Fruit fly (Drosophila melanogaster): ENCODE measurements around the gene sip2.

The sip2 gene

DNA sequence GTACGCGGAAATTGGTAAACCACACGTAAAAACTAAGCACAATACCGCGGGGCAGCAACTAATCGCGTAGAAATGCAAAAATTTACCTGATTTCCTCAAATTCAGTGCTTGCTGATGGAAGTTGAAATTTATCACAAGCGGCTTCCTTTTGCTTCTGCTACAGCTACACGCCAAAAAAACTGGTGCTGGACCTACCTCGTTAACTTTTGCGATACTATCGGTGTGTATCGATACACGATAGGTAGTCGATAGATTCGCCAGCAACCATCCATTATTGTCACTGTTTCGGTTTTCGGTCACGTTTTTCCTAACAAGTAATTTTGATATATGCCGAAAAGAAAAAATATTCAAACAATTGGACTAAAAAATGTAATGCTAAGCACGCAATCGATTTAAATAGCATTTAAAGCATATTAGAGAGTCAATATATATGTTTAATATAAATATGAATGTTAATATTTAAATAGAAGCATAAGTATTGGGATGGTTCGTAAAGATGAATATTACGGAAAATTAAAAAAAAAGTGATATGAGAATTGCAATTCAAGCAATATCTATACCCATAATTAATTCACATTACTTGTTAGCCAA lies 3.6 kb upstream of the sip2 start, which contains the start of gene Sumo (continued):
- TF ChIP-seq ato (GFP tag; IDR thresholded peaks at IDR 0.05; ENCODE audit: partially characterized antibody): peak; percentile 100
- peak; percentile 93 for TF ChIP-seq CG2129 (GFP tag; IDR thresholded peaks at IDR 0.05; ENCODE audit: partially characterized antibody)
- peak; percentile 32 for TF ChIP-seq CG17829 (tag; optimal IDR thresholded peaks at IDR 0.05)
- no peak for TF ChIP-seq CG8944 (GFP tag; optimal IDR thresholded peaks at IDR 0.05)
- TF ChIP-seq lov (optimal IDR thresholded peaks at IDR 0.05): no peak
- TF ChIP-seq lov (GFP tag; IDR thresholded peaks at IDR 0.05): 0 out of 3 replicates have a peak, but pooled peaks have one; percentile 38
- TF ChIP-seq zfh2 (GFP tag; optimal IDR thresholded peaks at IDR 0.05): no peak
- TF ChIP-seq Abd-B (GFP tag; optimal IDR thresholded peaks at IDR 0.05): peak; percentile 73
- TF ChIP-seq Neu2 (GFP tag; optimal IDR thresholded peaks at IDR 0.05; ENCODE audit: borderline replicate concordance): no peak
- no peak for TF ChIP-seq ems (GFP tag; optimal IDR thresholded peaks at IDR 0.05)
- no peak for TF ChIP-seq CG31224 (GFP tag; IDR thresholded peaks at IDR 0.05)
- TF ChIP-seq CG11085 (GFP tag; IDR thresholded peaks at IDR 0.05): no peak; the same call in 1 of the 2 replicates
- no peak for TF ChIP-seq stc (GFP tag; IDR thresholded peaks at IDR 0.05)
- no peak for TF ChIP-seq Ptx1 (GFP tag; IDR thresholded peaks at IDR 0.05)
- no peak for TF ChIP-seq gcm2 (GFP tag; optimal IDR thresholded peaks at IDR 0.05)
- TF ChIP-seq ase (GFP tag; IDR thresholded peaks at IDR 0.05): no peak
- no peak for TF ChIP-seq CG11398 (GFP tag; optimal IDR thresholded peaks at IDR 0.05)
- TF ChIP-seq D19A (tag; optimal IDR thresholded peaks at IDR 0.05): peak; percentile 9
- no peak for TF ChIP-seq CG43689 (GFP tag; IDR thresholded peaks at IDR 0.05)
- TF ChIP-seq ken (GFP tag; IDR thresholded peaks at IDR 0.05): peak; percentile 16; the same call in 1 of the 3 replicates
- TF ChIP-seq CG10979 (tag; optimal IDR thresholded peaks at IDR 0.05): no peak
- no peak for TF ChIP-seq CG9609 (GFP tag; optimal IDR thresholded peaks at IDR 0.05)
- no peak for TF ChIP-seq sens-2 (GFP tag; IDR thresholded peaks at IDR 0.05)
- TF ChIP-seq onecut (GFP tag; IDR thresholded peaks at IDR 0.05): no peak
- no peak for TF ChIP-seq ewg (GFP tag; optimal IDR thresholded peaks at IDR 0.05)
- TF ChIP-seq ci (GFP tag; IDR thresholded peaks at IDR 0.05): peak; percentile 67
- TF ChIP-seq Meics (GFP tag; optimal IDR thresholded peaks at IDR 0.05): peak; percentile 25
- TF ChIP-seq hb (GFP tag; IDR thresholded peaks at IDR 0.05; ENCODE audit: partially characterized antibody): peak; percentile 99
- no peak for TF ChIP-seq gfzf (GFP tag; optimal IDR thresholded peaks at IDR 0.05)
- TF ChIP-seq Eip74EF (GFP tag; optimal IDR thresholded peaks at IDR 0.05): no peak
- peak; percentile 100 for TF ChIP-seq inv (GFP tag; IDR thresholded peaks at IDR 0.05; ENCODE audit: partially characterized antibody)
- TF ChIP-seq Adf1 (GFP tag; IDR thresholded peaks at IDR 0.05): no peak
- TF ChIP-seq CG2120 (GFP tag; optimal IDR thresholded peaks at IDR 0.05): no peak
- TF ChIP-seq CG33557 (GFP tag; optimal IDR thresholded peaks at IDR 0.05): no peak
- peak; percentile 100 for TF ChIP-seq bbx (GFP tag; IDR thresholded peaks at IDR 0.05; ENCODE audit: partially characterized antibody)
- no peak for TF ChIP-seq CG18011 (GFP tag; optimal IDR thresholded peaks at IDR 0.05)
- no peak for TF ChIP-seq CG33213 (GFP tag; optimal IDR thresholded peaks at IDR 0.05)
- peak; percentile 69 for TF ChIP-seq CG30020 (tag; optimal IDR thresholded peaks at IDR 0.05)
- TF ChIP-seq CG16815 (GFP tag; optimal IDR thresholded peaks at IDR 0.05): peak; percentile 16
- no peak for TF ChIP-seq CG10209 (GFP tag; optimal IDR thresholded peaks at IDR 0.05)
- TF ChIP-seq cato (GFP tag; optimal IDR thresholded peaks at IDR 0.05; ENCODE audit: borderline replicate concordance): no peak
- TF ChIP-seq vfl (GFP tag; optimal IDR thresholded peaks at IDR 0.05): no peak
- TF ChIP-seq CG7928 (GFP tag; optimal IDR thresholded peaks at IDR 0.05): no peak
- TF ChIP-seq CG8765 (GFP tag; IDR thresholded peaks at IDR 0.05): peak; percentile 25; the same call in 1 of the 2 replicates
- TF ChIP-seq chm (GFP tag; IDR thresholded peaks at IDR 0.05): peak; percentile 49; the same call in 1 of the 2 replicates
- TF ChIP-seq gsb (GFP tag; IDR thresholded peaks at IDR 0.05): peak; percentile 5; the same call in 1 of the 2 replicates
- no peak for TF ChIP-seq dmrt99B (tag; optimal IDR thresholded peaks at IDR 0.05)
- no peak for TF ChIP-seq Mes4 (GFP tag; optimal IDR thresholded peaks at IDR 0.05)
- TF ChIP-seq CG9727 (GFP tag; optimal IDR thresholded peaks at IDR 0.05): peak; percentile 30
- no peak for TF ChIP-seq zf30C (GFP tag; optimal IDR thresholded peaks at IDR 0.05)

All from whole organism, embryonic.